Worm (Caenorhabditis elegans): ENCODE data around the gene C09G1.4.

Gene C09G1.4

DNA sequence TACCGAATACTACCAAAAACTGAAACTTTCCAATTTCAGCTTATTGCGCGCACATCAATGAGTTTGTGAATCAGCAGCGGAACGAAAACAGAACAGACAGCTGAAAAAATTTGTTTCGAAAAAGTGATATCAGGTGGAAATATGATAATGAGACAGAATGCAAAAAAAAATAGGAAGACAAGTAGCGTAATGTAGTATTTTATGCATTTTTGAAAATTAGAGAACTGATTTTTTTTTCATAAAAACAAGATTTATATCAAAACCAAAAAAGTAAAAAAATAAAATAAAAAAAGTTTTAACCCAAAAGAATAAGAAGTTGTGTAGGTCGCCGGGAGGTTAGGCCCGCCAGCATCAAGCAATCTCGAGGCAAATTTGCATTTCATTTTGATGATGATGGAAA, at the start of gene C09G1.4:
Gene C09G1.4, minus strand, starts transcription at position 101 of the 400 bp plus-strand sequence.
- TF ChIP-seq K09A11.1 (tag; optimal IDR thresholded peaks at IDR 0.05; ENCODE audit: insufficient read depth), result no peak
- no peak for TF ChIP-seq C38D4.7 (GFP tag; optimal IDR thresholded peaks at IDR 0.05)
- TF ChIP-seq C08G9.2 (tag; optimal IDR thresholded peaks at IDR 0.05), result no peak
- TF ChIP-seq hlh-13 (GFP tag; optimal IDR thresholded peaks at IDR 0.05), result no peak
- no peak for TF ChIP-seq pag-3 (tag; optimal IDR thresholded peaks at IDR 0.05; ENCODE audit: borderline replicate concordance)
- TF ChIP-seq ceh-22 (tag; optimal IDR thresholded peaks at IDR 0.05), result no peak
- no peak for TF ChIP-seq ceh-18 (tag; optimal IDR thresholded peaks at IDR 0.05)
- TF ChIP-seq ceh-14 (tag; optimal IDR thresholded peaks at IDR 0.05), result no peak
- no peak for TF ChIP-seq tbx-2 (tag; optimal IDR thresholded peaks at IDR 0.05)
- TF ChIP-seq ceh-45 (GFP tag; IDR thresholded peaks at IDR 0.05), result no peak
- no peak for TF ChIP-seq pax-1 (tag; optimal IDR thresholded peaks at IDR 0.05)
- TF ChIP-seq mec-3 (tag; optimal IDR thresholded peaks at IDR 0.05; ENCODE audit: borderline replicate concordance), result no peak
- TF ChIP-seq ceh-48 (tag; optimal IDR thresholded peaks at IDR 0.05), result no peak
- no peak for TF ChIP-seq nhr-11 (tag; optimal IDR thresholded peaks at IDR 0.05)
- no peak for TF ChIP-seq ztf-16 (tag; optimal IDR thresholded peaks at IDR 0.05)
- TF ChIP-seq unc-55 (GFP tag; optimal IDR thresholded peaks at IDR 0.05), result no peak
- TF ChIP-seq hlh-6 (tag; optimal IDR thresholded peaks at IDR 0.05), result no peak
- no peak for TF ChIP-seq eyg-1 (tag; optimal IDR thresholded peaks at IDR 0.05)
- TF ChIP-seq npax-4 (tag; optimal IDR thresholded peaks at IDR 0.05), result no peak
- no peak for TF ChIP-seq ceh-9 (tag; optimal IDR thresholded peaks at IDR 0.05)

DNA sequence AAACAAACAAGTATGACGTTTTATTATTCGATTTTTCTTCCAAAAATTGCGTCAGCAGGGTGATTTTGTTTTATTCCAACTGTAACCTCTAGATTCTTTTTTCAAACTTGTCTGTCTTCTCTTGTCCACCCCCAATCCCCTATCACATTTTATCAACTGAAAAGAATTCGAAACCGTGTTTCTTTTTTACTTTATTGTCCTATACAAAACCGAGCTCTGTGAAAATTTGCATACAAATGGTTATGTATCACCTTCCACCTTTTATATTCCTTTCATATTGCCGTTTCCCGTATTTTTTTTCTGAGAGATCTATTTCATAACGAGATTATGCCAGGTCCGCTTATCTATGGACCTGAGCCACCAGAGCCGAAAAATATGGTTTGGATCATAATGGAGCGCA, 48.8 kb upstream of the C09G1.4 start, which contains the start of gene T27A8.7:
Gene T27A8.7, plus strand, starts transcription at position 301 of the 400 bp plus-strand sequence.
- TF ChIP-seq ceh-14 (tag; optimal IDR thresholded peaks at IDR 0.05) (no peak), sox-2 (GFP tag; IDR thresholded peaks at IDR 0.05) (no peak), rnt-1 (tag; optimal IDR thresholded peaks at IDR 0.05) (no peak), hlh-6 (tag; optimal IDR thresholded peaks at IDR 0.05) (no peak), syd-9 (tag; optimal IDR thresholded peaks at IDR 0.05) (no peak), ceh-34 (tag; optimal IDR thresholded peaks at IDR 0.05) (no peak), nhr-11 (tag; optimal IDR thresholded peaks at IDR 0.05) (no peak), ceh-31 (tag; optimal IDR thresholded peaks at IDR 0.05) (no peak), hlh-30 (tag; optimal IDR thresholded peaks at IDR 0.05; ENCODE audit: insufficient read depth) (no peak), pros-1 (tag; optimal IDR thresholded peaks at IDR 0.05) (no peak), unc-42 (tag; optimal IDR thresholded peaks at IDR 0.05) (no peak), ahr-1 (tag; optimal IDR thresholded peaks at IDR 0.05) (no peak), fax-1 (tag; optimal IDR thresholded peaks at IDR 0.05) (no peak), tbx-2 (tag; optimal IDR thresholded peaks at IDR 0.05) (no peak), pat-9 (tag; optimal IDR thresholded peaks at IDR 0.05) (no peak), pha-2 (tag; optimal IDR thresholded peaks at IDR 0.05) (no peak), C08G9.2 (tag; optimal IDR thresholded peaks at IDR 0.05) (no peak), ztf-16 (tag; optimal IDR thresholded peaks at IDR 0.05) (no peak), ttx-3 (tag; optimal IDR thresholded peaks at IDR 0.05) (no peak), ceh-19 (GFP tag; optimal IDR thresholded peaks at IDR 0.05) (no peak)

DNA sequence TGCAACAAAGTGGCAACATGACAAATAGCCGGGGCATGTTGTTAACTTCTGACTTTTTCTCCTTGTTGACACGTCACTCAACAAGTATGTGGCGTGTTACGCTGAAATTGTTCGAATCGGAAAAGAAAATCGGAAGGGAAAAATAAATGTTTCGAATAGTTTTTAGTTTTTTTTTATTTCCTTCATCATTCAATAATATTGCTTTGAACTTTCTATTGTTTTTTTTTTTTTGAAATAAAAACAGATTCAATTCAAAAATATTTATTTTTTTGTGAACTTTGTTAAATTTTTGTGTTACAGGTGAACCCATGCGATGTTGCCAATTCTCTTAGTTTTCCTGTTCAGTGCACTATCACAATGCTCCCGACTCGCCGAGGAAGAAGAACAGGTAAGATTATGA, 43.1 kb upstream of the C09G1.4 start, which contains the start of gene cpd-2:
Gene cpd-2, plus strand, starts transcription at position 301 of the 400 bp plus-strand sequence.
- TF ChIP-seq ceh-14 (tag; optimal IDR thresholded peaks at IDR 0.05) (no peak), tbx-2 (tag; optimal IDR thresholded peaks at IDR 0.05) (no peak), lin-11 (tag; optimal IDR thresholded peaks at IDR 0.05) (no peak), ets-4 (tag; optimal IDR thresholded peaks at IDR 0.05) (no peak), tbx-7 (tag; optimal IDR thresholded peaks at IDR 0.05) (no peak), F13H6.1 (tag; optimal IDR thresholded peaks at IDR 0.05) (no peak), nhr-11 (tag; optimal IDR thresholded peaks at IDR 0.05) (no peak), ceh-22 (tag; optimal IDR thresholded peaks at IDR 0.05) (no peak), unc-42 (tag; optimal IDR thresholded peaks at IDR 0.05) (no peak), K09A11.1 (tag; optimal IDR thresholded peaks at IDR 0.05; ENCODE audit: insufficient read depth) (no peak), mec-3 (tag; optimal IDR thresholded peaks at IDR 0.05; ENCODE audit: borderline replicate concordance) (no peak), rnt-1 (tag; optimal IDR thresholded peaks at IDR 0.05) (no peak), elt-2 (tag; optimal IDR thresholded peaks at IDR 0.05) (no peak), ref-2 (tag; optimal IDR thresholded peaks at IDR 0.05) (no peak), ceh-45 (GFP tag; IDR thresholded peaks at IDR 0.05) (no peak), odd-2 (tag; optimal IDR thresholded peaks at IDR 0.05) (no peak), gmeb-2 (tag; optimal IDR thresholded peaks at IDR 0.05) (no peak)
